Fruit fly (Drosophila melanogaster) whole organism, pupa: ENCODE measurements around the gene CG32813.

Source experiments
- CG10348 ChIP-seq: fragments of 200-800 bp; sonication (Bioruptor generic); IDR thresholded peaks from 2 replicates; pipeline ENCODE4 v1.3.6; 2022; ENCODE audit warnings: missing biosample characterization, missing genetic modification characterization
- CG12605 ChIP-seq: fragments of 200-800 bp; sonication (Bioruptor generic); IDR thresholded peaks from 2 replicates; pipeline ENCODE4 v1.3.6; 2022; ENCODE audit warnings: missing biosample characterization, missing genetic modification characterization
- CG14655 ChIP-seq: fragments of 200-800 bp; sonication (Bioruptor generic); optimal IDR thresholded peaks from 3 replicates; lab custom pipeline; 2017; ENCODE audit warnings: mild to moderate bottlenecking, missing biosample characterization, missing genetic modification reagents, missing genetic modification characterization
- CG15710 ChIP-seq: fragments of 200-800 bp; sonication (Bioruptor generic); optimal IDR thresholded peaks from 2 replicates; lab custom pipeline; 2018; ENCODE audit warnings: missing biosample characterization, mild to moderate bottlenecking, missing genetic modification characterization, moderate library complexity
- CG17806 ChIP-seq: fragments of 200-800 bp; sonication (Bioruptor generic); optimal IDR thresholded peaks from 2 replicates; lab custom pipeline; 2018; ENCODE audit warnings: missing biosample characterization, mild to moderate bottlenecking, missing genetic modification characterization, moderate library complexity
- CG32121 ChIP-seq: fragments of 200-800 bp; sonication (Bioruptor generic); IDR thresholded peaks from 2 replicates; pipeline ENCODE4 v1.3.6; 2022; ENCODE audit warnings: missing biosample characterization, missing genetic modification characterization
- CG4496 ChIP-seq: fragments of 200-800 bp; sonication (Bioruptor generic); IDR thresholded peaks from 3 replicates; pipeline ENCODE4 v1.3.6; 2022; ENCODE audit warnings: missing biosample characterization, missing genetic modification characterization
- CG8159 ChIP-seq: fragments of 200-800 bp; sonication (Bioruptor generic); optimal IDR thresholded peaks from 3 replicates; lab custom pipeline; 2018; ENCODE audit warnings: missing biosample characterization, mild to moderate bottlenecking, missing genetic modification characterization, moderate library complexity
- CG9948 ChIP-seq: fragments of 200-800 bp; sonication (Bioruptor generic); optimal IDR thresholded peaks from 2 replicates; lab custom pipeline; 2018; ENCODE audit warnings: missing biosample characterization, mild to moderate bottlenecking, missing genetic modification characterization, moderate library complexity
- D1 ChIP-seq: fragments of 200-800 bp; sonication (Bioruptor generic); optimal IDR thresholded peaks from 2 replicates; lab custom pipeline; 2018; ENCODE audit warnings: missing biosample characterization, mild to moderate bottlenecking, missing genetic modification characterization, moderate library complexity
- Ets98B ChIP-seq: fragments of 200-800 bp; sonication (Bioruptor generic); IDR thresholded peaks from 2 replicates; pipeline ENCODE4 v1.3.6; 2022; ENCODE audit warnings: missing biosample characterization, missing genetic modification characterization
- Pif1A ChIP-seq: fragments of 200-800 bp; sonication (Bioruptor generic); optimal IDR thresholded peaks from 3 replicates; lab custom pipeline; 2016; ENCODE audit warnings: missing biosample characterization, missing genetic modification characterization
- Snoo ChIP-seq: fragments of 200-800 bp; sonication (Bioruptor generic); optimal IDR thresholded peaks from 3 replicates; lab custom pipeline; 2017; ENCODE audit warnings: missing biosample characterization, mild to moderate bottlenecking, missing genetic modification characterization, inconsistent platforms
- gl ChIP-seq: fragments of 200-800 bp; sonication (Bioruptor generic); optimal IDR thresholded peaks from 2 replicates; lab custom pipeline; 2018; ENCODE audit warnings: missing biosample characterization, mild to moderate bottlenecking, missing genetic modification characterization

DNA sequence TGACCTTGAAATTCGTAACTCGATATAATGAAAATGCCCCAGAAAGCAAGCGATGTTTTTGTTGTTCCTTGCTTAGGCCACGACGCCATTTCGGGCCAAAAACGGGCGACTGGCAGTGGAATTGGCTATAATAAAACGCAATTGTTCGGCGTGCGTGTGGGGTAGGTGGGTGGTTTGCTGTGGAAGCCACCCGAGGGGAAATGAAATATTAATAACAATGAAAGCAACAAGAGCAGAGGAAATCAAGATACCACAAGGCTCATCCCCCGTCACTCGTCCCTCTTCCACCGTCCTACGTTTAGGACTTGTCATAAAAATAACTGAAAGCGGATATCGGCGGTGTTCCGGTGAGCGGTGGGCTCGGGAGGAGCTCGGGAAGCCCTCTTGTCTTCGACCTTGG is 25.1 kb downstream of the CG32813 start:
- TF ChIP-seq CG14655 (GFP tag; lab: Kevin White, UChicago) (no peak), CG9948 (tag; lab: Kevin White, UChicago) (no peak), CG15710 (no peak), D1 (tag; lab: Kevin White, UChicago) (no peak), CG4496 (GFP tag; lab: Robert Waterston, UW) (no peak), Snoo (tag; lab: Kevin White, UChicago) (no peak), CG8159 (tag; lab: Kevin White, UChicago) (no peak), CG12605 (GFP tag; lab: Robert Waterston, UW) (no peak), CG32121 (GFP tag; lab: Robert Waterston, UW) (no peak), gl (tag; lab: Kevin White, UChicago) (no peak), CG17806 (tag; lab: Kevin White, UChicago) (no peak), CG10348 (GFP tag; lab: Robert Waterston, UW) (no peak), Ets98B (GFP tag; lab: Robert Waterston, UW) (no peak), Pif1A (GFP tag; lab: Kevin White, UChicago) (no peak)
